Worm (Caenorhabditis elegans) whole organism, L1 larva: ENCODE results near the gene ifc-2.

Experiments used
- F16B12.6 ChIP-seq: fragments of 150-350 bp; optimal IDR thresholded peaks from 2 replicates; lab custom pipeline; 2014; ENCODE audit warnings: missing biosample characterization, missing genetic modification characterization
- aha-1 ChIP-seq: fragments of 150-350 bp; optimal IDR thresholded peaks from 2 replicates; lab custom pipeline; 2014; ENCODE audit warnings: missing biosample characterization, missing genetic modification characterization
- alr-1 ChIP-seq: fragments of 200-800 bp; sonication (Bioruptor generic); optimal IDR thresholded peaks from 2 replicates; lab custom pipeline; 2018; ENCODE audit warnings: borderline replicate concordance, mild to moderate bottlenecking, missing genetic modification characterization, missing compliant biosample characterization
- aly-2 ChIP-seq: fragments of 150-350 bp; optimal IDR thresholded peaks from 2 replicates; lab custom pipeline; 2014; ENCODE audit warnings: missing biosample characterization, missing genetic modification characterization
- ama-1 ChIP-seq: fragments of 150-350 bp; optimal IDR thresholded peaks from 2 replicates; lab custom pipeline; 2014
- ceh-63 ChIP-seq: fragments of 200-800 bp; sonication (Bioruptor generic); optimal IDR thresholded peaks from 2 replicates; lab custom pipeline; 2018; ENCODE audit warnings: mild to moderate bottlenecking, missing genetic modification characterization, missing compliant biosample characterization
- ceh-8 ChIP-seq: fragments of 200-800 bp; sonication (Bioruptor generic); optimal IDR thresholded peaks from 2 replicates; lab custom pipeline; 2018; ENCODE audit warnings: mild to moderate bottlenecking, missing genetic modification characterization, moderate library complexity, missing compliant biosample characterization
- ceh-88 ChIP-seq: fragments of 200-800 bp; sonication (Bioruptor generic); IDR thresholded peaks from 2 replicates; pipeline ENCODE4 v1.3.6; 2022; ENCODE audit warnings: missing genetic modification characterization, missing compliant biosample characterization
- ceh-90 ChIP-seq: sonication (generic microtip); optimal IDR thresholded peaks from 2 replicates; lab custom pipeline; 2016; ENCODE audit warnings: missing genetic modification characterization, missing compliant biosample characterization
- dpl-1 ChIP-seq, 3 experiments: fragments of 150-350 bp in 2 of 3; sonication (generic microtip) in 1 of 3; optimal IDR thresholded peaks; 2 replicates each; lab custom pipeline; 2014 to 2017; ENCODE audit warnings: missing biosample characterization in 3 of 3, missing genetic modification characterization in 3 of 3, missing genetic modification reagents in 3 of 3
- dsc-1 ChIP-seq: sonication (generic microtip); optimal IDR thresholded peaks from 2 replicates; lab custom pipeline; 2016; ENCODE audit warnings: mild to moderate bottlenecking, missing genetic modification characterization, missing compliant biosample characterization
- efl-1 ChIP-seq, 4 experiments: fragments of 150-350 bp; optimal IDR thresholded peaks in 3 of 4; peaks in 1 of 4; 1 replicate in 1 of 4; 2 replicates in 3 of 4; lab custom pipeline; 2014; ENCODE audit warnings: missing biosample characterization in 2 of 4, missing genetic modification characterization in 2 of 4, missing genetic modification reagents in 2 of 4
- efl-3 ChIP-seq: fragments of 200-800 bp; sonication (Bioruptor generic); optimal IDR thresholded peaks from 2 replicates; lab custom pipeline; 2018; ENCODE audit warnings: mild to moderate bottlenecking, missing genetic modification characterization, missing compliant biosample characterization
- elt-3 ChIP-seq, 6 experiments: fragments of 150-350 bp in 1 of 6; sonication (generic microtip); optimal IDR thresholded peaks; 2 replicates each; lab custom pipeline; 2017 to 2018; ENCODE audit warnings: missing biosample characterization in 6 of 6, missing genetic modification characterization in 6 of 6, inconsistent platforms in 1 of 6
- ets-5 ChIP-seq: fragments of 200-800 bp; sonication (Bioruptor generic); IDR thresholded peaks from 2 replicates; pipeline ENCODE4 v1.3.6; 2022; ENCODE audit warnings: missing genetic modification characterization, missing compliant biosample characterization
- grh-1 ChIP-seq: fragments of 200-800 bp; sonication (Bioruptor generic); IDR thresholded peaks from 2 replicates; pipeline ENCODE4 v1.3.6; 2022; ENCODE audit warnings: missing genetic modification reagents, missing genetic modification characterization, missing compliant biosample characterization
- hlh-17 ChIP-seq: fragments of 200-800 bp; sonication (Bioruptor generic); optimal IDR thresholded peaks from 2 replicates; lab custom pipeline; 2018; ENCODE audit warnings: missing genetic modification characterization, mild to moderate bottlenecking, missing compliant biosample characterization, moderate library complexity, borderline replicate concordance
- hlh-4 ChIP-seq: sonication (generic microtip); optimal IDR thresholded peaks from 2 replicates; lab custom pipeline; 2016; ENCODE audit warnings: mild to moderate bottlenecking, missing genetic modification characterization, missing compliant biosample characterization
- hpl-2 ChIP-seq: fragments of 150-350 bp; optimal IDR thresholded peaks from 2 replicates; lab custom pipeline; 2014; ENCODE audit warnings: missing biosample characterization, missing genetic modification reagents, missing genetic modification characterization
- irx-1 ChIP-seq: sonication (generic microtip); optimal IDR thresholded peaks from 2 replicates; lab custom pipeline; 2016; ENCODE audit warnings: missing genetic modification characterization, missing compliant biosample characterization
- lin-13 ChIP-seq: fragments of 150-350 bp; optimal IDR thresholded peaks from 2 replicates; lab custom pipeline; 2014; ENCODE audit warnings: missing biosample characterization, missing genetic modification reagents, missing genetic modification characterization
- lin-14 ChIP-seq: fragments of 200-800 bp; sonication (Bioruptor generic); optimal IDR thresholded peaks from 2 replicates; lab custom pipeline; 2018; ENCODE audit warnings: mild to moderate bottlenecking, missing genetic modification characterization, moderate library complexity, missing compliant biosample characterization
- lsy-2 ChIP-seq, 2 experiments: fragments of 150-350 bp; optimal IDR thresholded peaks; 2 replicates each; lab custom pipeline; 2014; ENCODE audit warnings: missing biosample characterization in 2 of 2, missing genetic modification characterization in 2 of 2
- mdl-1 ChIP-seq, 2 experiments: fragments of 150-350 bp; optimal IDR thresholded peaks; 2 replicates each; lab custom pipeline; 2014 to 2017; ENCODE audit warnings: missing biosample characterization in 2 of 2, missing genetic modification characterization in 2 of 2, inconsistent platforms in 1 of 2
- mef-2 ChIP-seq: fragments of 150-350 bp; optimal IDR thresholded peaks from 2 replicates; lab custom pipeline; 2014; ENCODE audit warnings: missing biosample characterization, missing genetic modification characterization
- nhr-11 ChIP-seq: fragments of 150-350 bp; optimal IDR thresholded peaks from 2 replicates; lab custom pipeline; 2014; ENCODE audit warnings: missing biosample characterization, missing genetic modification characterization
- nhr-12 ChIP-seq: sonication (generic microtip); optimal IDR thresholded peaks from 2 replicates; lab custom pipeline; 2017; ENCODE audit warnings: missing biosample characterization, missing genetic modification characterization
- nhr-237 ChIP-seq: fragments of 150-350 bp; optimal IDR thresholded peaks from 2 replicates; lab custom pipeline; 2014; ENCODE audit warnings: missing biosample characterization, missing genetic modification characterization
- nhr-28 ChIP-seq: fragments of 150-350 bp; optimal IDR thresholded peaks from 2 replicates; lab custom pipeline; 2014; ENCODE audit warnings: missing biosample characterization, missing genetic modification characterization
- nhr-77 ChIP-seq: fragments of 150-350 bp; optimal IDR thresholded peaks from 2 replicates; lab custom pipeline; 2014; ENCODE audit warnings: missing biosample characterization, missing genetic modification characterization
- nhr-84 ChIP-seq: sonication (generic microtip); optimal IDR thresholded peaks from 2 replicates; lab custom pipeline; 2017; ENCODE audit warnings: missing biosample characterization, missing genetic modification characterization
- nhr-85 ChIP-seq: sonication (generic microtip); peaks from one replicate; lab custom pipeline; 2016; ENCODE audit warnings: missing genetic modification characterization, inconsistent platforms, missing compliant biosample characterization
- nhr-90 ChIP-seq: sonication (generic microtip); optimal IDR thresholded peaks from 2 replicates; lab custom pipeline; 2016; ENCODE audit warnings: mild to moderate bottlenecking, missing genetic modification characterization, missing compliant biosample characterization; ENCODE audit not compliant: poor library complexity
- skn-1 ChIP-seq: fragments of 150-350 bp; optimal IDR thresholded peaks from 2 replicates; lab custom pipeline; 2014; ENCODE audit warnings: missing biosample characterization, missing genetic modification characterization
- snpc-4 ChIP-seq: fragments of 150-350 bp; optimal IDR thresholded peaks from 2 replicates; lab custom pipeline; 2014; ENCODE audit warnings: missing biosample characterization, missing genetic modification characterization
- snu-23 ChIP-seq: sonication (generic microtip); optimal IDR thresholded peaks from 2 replicates; lab custom pipeline; 2016; ENCODE audit warnings: missing genetic modification characterization, missing compliant biosample characterization
- sup-37 ChIP-seq: fragments of 200-800 bp; sonication (Bioruptor generic); optimal IDR thresholded peaks from 2 replicates; lab custom pipeline; 2018; ENCODE audit warnings: mild to moderate bottlenecking, missing genetic modification characterization, missing compliant biosample characterization
- swsn-7 ChIP-seq: sonication (generic microtip); optimal IDR thresholded peaks from 2 replicates; lab custom pipeline; 2016; ENCODE audit warnings: missing genetic modification characterization, missing compliant biosample characterization
- tbx-2 ChIP-seq: sonication (generic microtip); optimal IDR thresholded peaks from 2 replicates; lab custom pipeline; 2016; ENCODE audit warnings: missing genetic modification characterization, missing compliant biosample characterization
- tlp-1 ChIP-seq: fragments of 150-350 bp; optimal IDR thresholded peaks from 2 replicates; lab custom pipeline; 2014; ENCODE audit warnings: missing biosample characterization, missing genetic modification characterization
- unc-62 ChIP-seq: fragments of 150-350 bp; optimal IDR thresholded peaks from 2 replicates; lab custom pipeline; 2014; ENCODE audit warnings: missing biosample characterization, missing genetic modification reagents, missing genetic modification characterization
- vab-15 ChIP-seq: sonication (generic microtip); optimal IDR thresholded peaks from 2 replicates; lab custom pipeline; 2017; ENCODE audit warnings: missing genotype, mild to moderate bottlenecking, missing genetic modification characterization, missing compliant biosample characterization
- zag-1 ChIP-seq: fragments of 150-350 bp; optimal IDR thresholded peaks from 2 replicates; lab custom pipeline; 2014; ENCODE audit warnings: missing biosample characterization, missing genetic modification characterization
- ztf-11 ChIP-seq, 2 experiments: sonication (generic microtip); optimal IDR thresholded peaks; 2 replicates each; lab custom pipeline; 2016 to 2017; ENCODE audit warnings: missing genetic modification characterization in 2 of 2, missing biosample characterization in 1 of 2, missing compliant biosample characterization in 1 of 2

The ifc-2 gene

DNA sequence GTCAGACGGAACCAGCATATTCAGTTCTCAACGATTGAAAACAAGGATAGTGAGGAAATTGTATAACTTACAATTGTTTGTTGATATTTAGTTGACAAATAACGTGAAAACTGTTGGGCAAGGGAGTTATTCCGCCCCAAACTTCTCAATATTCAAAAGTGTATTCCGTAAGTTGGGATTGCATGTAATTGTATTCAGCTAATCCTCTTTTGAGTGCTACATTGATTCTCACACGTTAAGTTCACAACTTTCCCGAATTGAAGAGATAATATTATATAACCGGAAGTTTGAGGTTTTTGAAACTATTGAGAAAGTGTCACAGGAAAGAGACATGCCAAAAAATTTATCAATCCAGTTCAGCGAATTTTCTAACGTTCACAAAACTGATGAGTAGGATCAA is at the start of gene ifc-2:
Gene ifc-2, minus strand, starts transcription at position 101 of the 400 bp plus-strand sequence.
- no peak for TF ChIP-seq lin-13 (GFP tag; lab: Kevin White, UChicago)
- TF ChIP-seq dsc-1 (tag; lab: Kevin White, UChicago): no peak
- no peak for TF ChIP-seq nhr-11
- TF ChIP-seq lsy-2 (tag; optimal IDR thresholded peaks at IDR 0.05; lab: Kevin White, UChicago): no peak
- no peak for TF ChIP-seq dpl-1 (GFP tag; optimal IDR thresholded peaks at IDR 0.05; lab: Kevin White, UChicago)
- no peak for TF ChIP-seq irx-1 (tag; lab: Kevin White, UChicago)
- no peak for TF ChIP-seq hpl-2 (GFP tag; lab: Kevin White, UChicago)
- TF ChIP-seq ceh-8: no peak
- TF ChIP-seq F16B12.6 (tag; lab: Kevin White, UChicago): no peak
- TF ChIP-seq ceh-88 (GFP tag; lab: Robert Waterston, UW): no peak
- TF ChIP-seq ceh-63 (GFP tag; lab: Kevin White, UChicago): no peak
- TF ChIP-seq efl-1 (optimal IDR thresholded peaks at IDR 0.05; lab: Kevin White, UChicago): no peak
- TF ChIP-seq efl-1 (GFP tag; optimal IDR thresholded peaks at IDR 0.05 in 1 of 2; lab: Kevin White, UChicago): no peak
- TF ChIP-seq nhr-28: no peak
- TF ChIP-seq alr-1 (tag; lab: Kevin White, UChicago): no peak
- TF ChIP-seq, all 84 proteins: peak for 0

DNA sequence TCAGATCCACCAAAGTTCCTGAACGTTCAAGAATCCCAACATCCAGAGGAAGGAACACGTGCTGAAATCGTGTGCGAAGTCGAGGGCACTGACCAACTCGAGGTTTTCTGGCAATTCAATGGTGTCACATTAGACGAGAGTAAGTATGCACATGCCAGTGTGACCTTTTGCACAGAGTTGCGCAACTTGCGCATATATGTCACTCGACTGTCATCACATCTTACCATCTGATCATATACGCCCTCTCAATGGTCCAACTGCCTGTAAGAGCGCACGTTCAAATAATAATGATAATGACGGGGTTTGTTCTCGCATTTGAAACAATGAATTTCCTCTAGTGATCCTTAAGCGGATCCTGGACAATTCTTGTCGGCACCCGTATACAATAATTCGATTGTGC is 41.5 kb upstream of the ifc-2 start:
- TF ChIP-seq efl-1 (optimal IDR thresholded peaks at IDR 0.05; lab: Kevin White, UChicago) (no peak), efl-1 (GFP tag; optimal IDR thresholded peaks at IDR 0.05 in 1 of 2; lab: Kevin White, UChicago) (peak in 1 of 2 experiments; percentile 37), nhr-84 (tag; lab: Kevin White, UChicago) (no peak), ceh-63 (GFP tag; lab: Kevin White, UChicago) (no peak), nhr-85 (tag; lab: Kevin White, UChicago) (no peak), aly-2 (tag; lab: Kevin White, UChicago) (no peak), ceh-8 (no peak), mdl-1 (tag; optimal IDR thresholded peaks at IDR 0.05; lab: Kevin White, UChicago) (no peak)

DNA sequence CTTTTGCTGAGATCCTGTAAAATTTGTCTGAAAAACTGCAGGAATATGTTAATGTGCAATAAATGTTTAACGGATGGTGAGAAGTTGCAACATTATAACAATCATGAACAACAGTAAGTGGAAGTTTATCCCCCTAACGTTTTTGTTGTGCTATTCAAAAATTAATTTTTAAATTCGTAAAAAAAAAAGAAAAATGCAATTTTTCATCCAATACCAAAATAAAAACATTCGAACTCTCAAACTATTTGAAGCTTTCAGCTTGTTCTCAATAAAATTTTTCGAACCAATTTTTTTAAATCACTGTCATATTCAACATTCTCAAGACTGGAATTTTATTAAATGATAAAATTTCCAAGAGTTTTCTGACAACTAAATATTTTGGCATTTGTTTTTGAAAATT is 36.9 kb upstream of the ifc-2 start, which contains the start of gene ncam-1:
Gene ncam-1, plus strand, starts transcription at position 301 of the 400 bp plus-strand sequence.
- TF ChIP-seq unc-62 (GFP tag; lab: Kevin White, UChicago): no peak
- no peak for TF ChIP-seq efl-3
- TF ChIP-seq swsn-7 (tag; lab: Kevin White, UChicago): no peak
- TF ChIP-seq tbx-2: no peak
- no peak for TF ChIP-seq nhr-77 (tag; lab: Kevin White, UChicago)
- no peak for TF ChIP-seq sup-37 (GFP tag; lab: Kevin White, UChicago)
- TF ChIP-seq elt-3 (tag; optimal IDR thresholded peaks at IDR 0.05; lab: Kevin White, UChicago): no peak

DNA sequence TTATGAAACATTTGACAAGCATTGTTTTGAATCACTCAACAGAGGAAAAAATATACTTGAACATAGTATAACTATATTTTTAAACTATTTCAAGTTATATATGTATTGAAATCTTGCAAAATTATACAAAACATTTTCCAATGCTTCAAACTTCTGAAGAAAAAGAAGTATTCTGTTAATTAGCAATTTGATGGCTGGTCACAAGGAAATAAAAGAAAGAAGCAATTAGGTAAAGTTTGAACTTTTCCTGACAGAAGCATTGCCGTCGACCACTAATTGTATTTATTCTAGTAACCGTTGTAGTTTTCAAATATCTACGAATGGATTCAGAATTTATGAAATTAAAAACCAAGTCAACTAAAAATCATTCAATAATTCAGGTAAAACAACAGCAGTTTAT is 33.9 kb upstream of the ifc-2 start:
- TF ChIP-seq hlh-4 (tag; lab: Kevin White, UChicago) (no peak), grh-1 (GFP tag; lab: Robert Waterston, UW) (no peak), nhr-237 (tag; lab: Kevin White, UChicago) (no peak), zag-1 (tag; lab: Kevin White, UChicago) (no peak), snpc-4 (tag; lab: Kevin White, UChicago) (no peak), tlp-1 (tag; lab: Kevin White, UChicago) (no peak), ama-1 (lab: Kevin White, UChicago) (no peak), sup-37 (GFP tag; lab: Kevin White, UChicago) (no peak), aha-1 (no peak), ets-5 (GFP tag; lab: Robert Waterston, UW) (no peak), hlh-17 (no peak), tbx-2 (peak; percentile 8), skn-1 (tag; lab: Kevin White, UChicago) (no peak), ceh-90 (tag; lab: Kevin White, UChicago) (no peak), nhr-12 (no peak), hpl-2 (GFP tag; lab: Kevin White, UChicago) (no peak), snu-23 (GFP tag; lab: Kevin White, UChicago) (no peak), lin-14 (GFP tag; lab: Kevin White, UChicago) (peak; percentile 54), ceh-63 (GFP tag; lab: Kevin White, UChicago) (peak; percentile 54), vab-15 (no peak), nhr-90 (tag; lab: Kevin White, UChicago) (no peak), ztf-11 (tag; optimal IDR thresholded peaks at IDR 0.05; lab: Kevin White, UChicago) (no peak), mef-2 (tag; lab: Kevin White, UChicago) (no peak), ceh-8 (no peak), lsy-2 (tag; optimal IDR thresholded peaks at IDR 0.05; lab: Kevin White, UChicago) (no peak), unc-62 (GFP tag; lab: Kevin White, UChicago) (no peak)
